Worm (Caenorhabditis elegans) whole organism, L1 larva: ENCODE data around the gene F10E7.11.

Experiments used
- aha-1 ChIP-seq: fragments of 150-350 bp; optimal IDR thresholded peaks from 2 replicates; lab custom pipeline; 2014; ENCODE audit warnings: missing biosample characterization, missing genetic modification characterization
- alr-1 ChIP-seq: fragments of 200-800 bp; sonication (Bioruptor generic); optimal IDR thresholded peaks from 2 replicates; lab custom pipeline; 2018; ENCODE audit warnings: borderline replicate concordance, mild to moderate bottlenecking, missing genetic modification characterization, missing compliant biosample characterization
- aly-2 ChIP-seq: fragments of 150-350 bp; optimal IDR thresholded peaks from 2 replicates; lab custom pipeline; 2014; ENCODE audit warnings: missing biosample characterization, missing genetic modification characterization
- ama-1 ChIP-seq: fragments of 150-350 bp; optimal IDR thresholded peaks from 2 replicates; lab custom pipeline; 2014
- ceh-63 ChIP-seq: fragments of 200-800 bp; sonication (Bioruptor generic); optimal IDR thresholded peaks from 2 replicates; lab custom pipeline; 2018; ENCODE audit warnings: mild to moderate bottlenecking, missing genetic modification characterization, missing compliant biosample characterization
- ceh-82 ChIP-seq, 3 experiments: fragments of 150-350 bp in 1 of 3; sonication (generic microtip) in 2 of 3; optimal IDR thresholded peaks; 2 replicates each; lab custom pipeline; 2014 to 2017; ENCODE audit warnings: missing biosample characterization in 3 of 3, missing genetic modification characterization in 3 of 3
- ceh-88 ChIP-seq: fragments of 200-800 bp; sonication (Bioruptor generic); IDR thresholded peaks from 2 replicates; pipeline ENCODE4 v1.3.6; 2022; ENCODE audit warnings: missing genetic modification characterization, missing compliant biosample characterization
- dpl-1 ChIP-seq, 3 experiments: fragments of 150-350 bp in 2 of 3; sonication (generic microtip) in 1 of 3; optimal IDR thresholded peaks; 2 replicates each; lab custom pipeline; 2014 to 2017; ENCODE audit warnings: missing biosample characterization in 3 of 3, missing genetic modification characterization in 3 of 3, missing genetic modification reagents in 3 of 3
- dsc-1 ChIP-seq: sonication (generic microtip); optimal IDR thresholded peaks from 2 replicates; lab custom pipeline; 2016; ENCODE audit warnings: mild to moderate bottlenecking, missing genetic modification characterization, missing compliant biosample characterization
- efl-1 ChIP-seq, 4 experiments: fragments of 150-350 bp; optimal IDR thresholded peaks in 3 of 4; peaks in 1 of 4; 1 replicate in 1 of 4; 2 replicates in 3 of 4; lab custom pipeline; 2014; ENCODE audit warnings: missing biosample characterization in 2 of 4, missing genetic modification characterization in 2 of 4, missing genetic modification reagents in 2 of 4
- efl-3 ChIP-seq: fragments of 200-800 bp; sonication (Bioruptor generic); optimal IDR thresholded peaks from 2 replicates; lab custom pipeline; 2018; ENCODE audit warnings: mild to moderate bottlenecking, missing genetic modification characterization, missing compliant biosample characterization
- elt-3 ChIP-seq, 6 experiments: fragments of 150-350 bp in 1 of 6; sonication (generic microtip); optimal IDR thresholded peaks; 2 replicates each; lab custom pipeline; 2017 to 2018; ENCODE audit warnings: missing biosample characterization in 6 of 6, missing genetic modification characterization in 6 of 6, inconsistent platforms in 1 of 6
- fkh-4 ChIP-seq: sonication (generic microtip); optimal IDR thresholded peaks from 2 replicates; lab custom pipeline; 2016; ENCODE audit warnings: missing compliant biosample characterization, missing genetic modification characterization, borderline replicate concordance
- fkh-8 ChIP-seq: sonication (generic microtip); optimal IDR thresholded peaks from 2 replicates; lab custom pipeline; 2016; ENCODE audit warnings: mild to moderate bottlenecking, missing genetic modification characterization, missing compliant biosample characterization
- grh-1 ChIP-seq: fragments of 200-800 bp; sonication (Bioruptor generic); IDR thresholded peaks from 2 replicates; pipeline ENCODE4 v1.3.6; 2022; ENCODE audit warnings: missing genetic modification reagents, missing genetic modification characterization, missing compliant biosample characterization
- hlh-17 ChIP-seq: fragments of 200-800 bp; sonication (Bioruptor generic); optimal IDR thresholded peaks from 2 replicates; lab custom pipeline; 2018; ENCODE audit warnings: missing genetic modification characterization, mild to moderate bottlenecking, missing compliant biosample characterization, moderate library complexity, borderline replicate concordance
- hpl-2 ChIP-seq: fragments of 150-350 bp; optimal IDR thresholded peaks from 2 replicates; lab custom pipeline; 2014; ENCODE audit warnings: missing biosample characterization, missing genetic modification reagents, missing genetic modification characterization
- isw-1 ChIP-seq: fragments of 200-800 bp; sonication (Bioruptor generic); IDR thresholded peaks from 2 replicates; pipeline ENCODE4 v1.3.6; 2022; ENCODE audit warnings: missing genetic modification characterization, missing compliant biosample characterization
- lin-15B ChIP-seq: fragments of 150-350 bp; sonication (generic microtip); optimal IDR thresholded peaks from 3 replicates; lab custom pipeline; 2014; ENCODE audit warnings: missing biosample characterization, missing genetic modification characterization
- lin-35 ChIP-seq, 2 experiments: fragments of 150-350 bp; optimal IDR thresholded peaks; 2 replicates each; lab custom pipeline; 2014; ENCODE audit warnings: missing biosample characterization in 2 of 2, missing genetic modification characterization in 2 of 2, missing genetic modification reagents in 2 of 2
- lir-3 ChIP-seq: sonication (generic microtip); optimal IDR thresholded peaks from 2 replicates; lab custom pipeline; 2016; ENCODE audit warnings: mild to moderate bottlenecking, missing genetic modification characterization, moderate library complexity, missing compliant biosample characterization; ENCODE audit not compliant: poor library complexity
- mef-2 ChIP-seq: fragments of 150-350 bp; optimal IDR thresholded peaks from 2 replicates; lab custom pipeline; 2014; ENCODE audit warnings: missing biosample characterization, missing genetic modification characterization
- mep-1 ChIP-seq: fragments of 150-350 bp; optimal IDR thresholded peaks from 2 replicates; lab custom pipeline; 2014; ENCODE audit warnings: missing biosample characterization, missing genetic modification characterization
- nhr-12 ChIP-seq: sonication (generic microtip); optimal IDR thresholded peaks from 2 replicates; lab custom pipeline; 2017; ENCODE audit warnings: missing biosample characterization, missing genetic modification characterization
- nhr-237 ChIP-seq: fragments of 150-350 bp; optimal IDR thresholded peaks from 2 replicates; lab custom pipeline; 2014; ENCODE audit warnings: missing biosample characterization, missing genetic modification characterization
- nhr-28 ChIP-seq: fragments of 150-350 bp; optimal IDR thresholded peaks from 2 replicates; lab custom pipeline; 2014; ENCODE audit warnings: missing biosample characterization, missing genetic modification characterization
- nhr-76 ChIP-seq: sonication (generic microtip); optimal IDR thresholded peaks from 2 replicates; lab custom pipeline; 2017; ENCODE audit warnings: missing biosample characterization, missing genetic modification characterization
- nhr-77 ChIP-seq: fragments of 150-350 bp; optimal IDR thresholded peaks from 2 replicates; lab custom pipeline; 2014; ENCODE audit warnings: missing biosample characterization, missing genetic modification characterization
- pag-3 ChIP-seq: sonication (generic microtip); optimal IDR thresholded peaks from 2 replicates; lab custom pipeline; 2017; ENCODE audit warnings: missing genetic modification characterization, mild to moderate bottlenecking, missing compliant biosample characterization, antibody characterized with exemption, borderline replicate concordance; ENCODE audit not compliant: insufficient read depth
- pax-3 ChIP-seq: fragments of 200-800 bp; sonication (Bioruptor generic); optimal IDR thresholded peaks from 2 replicates; lab custom pipeline; 2018; ENCODE audit warnings: mild to moderate bottlenecking, missing genetic modification characterization, moderate library complexity, missing compliant biosample characterization
- skn-1 ChIP-seq: fragments of 150-350 bp; optimal IDR thresholded peaks from 2 replicates; lab custom pipeline; 2014; ENCODE audit warnings: missing biosample characterization, missing genetic modification characterization
- sup-37 ChIP-seq: fragments of 200-800 bp; sonication (Bioruptor generic); optimal IDR thresholded peaks from 2 replicates; lab custom pipeline; 2018; ENCODE audit warnings: mild to moderate bottlenecking, missing genetic modification characterization, missing compliant biosample characterization
- tlp-1 ChIP-seq: fragments of 150-350 bp; optimal IDR thresholded peaks from 2 replicates; lab custom pipeline; 2014; ENCODE audit warnings: missing biosample characterization, missing genetic modification characterization
- unc-30 ChIP-seq: sonication (generic microtip); optimal IDR thresholded peaks from 2 replicates; lab custom pipeline; 2017; ENCODE audit warnings: missing biosample characterization, missing genetic modification characterization
- xbp-1 ChIP-seq: sonication (generic microtip); optimal IDR thresholded peaks from 2 replicates; lab custom pipeline; 2016; ENCODE audit warnings: missing genetic modification characterization, missing compliant biosample characterization
- zag-1 ChIP-seq: fragments of 150-350 bp; optimal IDR thresholded peaks from 2 replicates; lab custom pipeline; 2014; ENCODE audit warnings: missing biosample characterization, missing genetic modification characterization
- zip-4 ChIP-seq: fragments of 200-800 bp; sonication (Bioruptor generic); optimal IDR thresholded peaks from 2 replicates; lab custom pipeline; 2018; ENCODE audit warnings: mild to moderate bottlenecking, missing genetic modification characterization, moderate library complexity, missing compliant biosample characterization

The F10E7.11 gene

ce11 chrII:7122661-7123418 lies at the start of gene F10E7.11 (continued):
- TF ChIP-seq ama-1 (lab: Kevin White, UChicago), result no peak
- no peak for TF ChIP-seq zip-4
- TF ChIP-seq lin-35 (GFP tag; optimal IDR thresholded peaks at IDR 0.05; lab: Kevin White, UChicago), result no peak
- no peak for TF ChIP-seq unc-30 (tag; lab: Kevin White, UChicago)
- TF ChIP-seq isw-1 (GFP tag; lab: Robert Waterston, UW), result no peak
- TF ChIP-seq fkh-4 (tag; lab: Kevin White, UChicago), result no peak
- peak; percentile 11 for TF ChIP-seq lin-15B
- no peak for TF ChIP-seq ceh-88
- TF ChIP-seq aly-2 (tag; lab: Kevin White, UChicago), result no peak
- TF ChIP-seq nhr-77 (tag; lab: Kevin White, UChicago), result no peak
- TF ChIP-seq alr-1 (tag; lab: Kevin White, UChicago), result no peak
- TF ChIP-seq pax-3 (tag; lab: Kevin White, UChicago), result no peak
- TF ChIP-seq tlp-1 (tag; lab: Kevin White, UChicago), result no peak
- TF ChIP-seq nhr-12 (tag; lab: Kevin White, UChicago), result no peak
- no peak for TF ChIP-seq nhr-237 (tag; lab: Kevin White, UChicago)
- TF ChIP-seq ceh-63, result no peak
- no peak for TF ChIP-seq sup-37 (GFP tag; lab: Kevin White, UChicago)
- peak in 1 of 2 experiments; percentile 6 for TF ChIP-seq efl-1 (optimal IDR thresholded peaks at IDR 0.05; lab: Kevin White, UChicago)
- TF ChIP-seq efl-1 (GFP tag; optimal IDR thresholded peaks at IDR 0.05 in 1 of 2; lab: Kevin White, UChicago), result peak in 1 of 2 experiments; percentile 82
- no peak for TF ChIP-seq lir-3
- no peak for TF ChIP-seq mep-1 (tag; lab: Kevin White, UChicago)
- no peak for TF ChIP-seq aha-1
- peak in 1 of 3 experiments; percentile 15 for TF ChIP-seq dpl-1 (GFP tag; optimal IDR thresholded peaks at IDR 0.05; lab: Kevin White, UChicago)
- TF ChIP-seq elt-3 (tag; optimal IDR thresholded peaks at IDR 0.05; lab: Kevin White, UChicago), result no peak
- no peak for TF ChIP-seq hpl-2
- TF ChIP-seq hlh-17 (GFP tag; lab: Kevin White, UChicago), result no peak
- no peak for TF ChIP-seq zag-1
- no peak for TF ChIP-seq nhr-76 (tag; lab: Kevin White, UChicago)
- no peak for TF ChIP-seq pag-3 (tag; lab: Kevin White, UChicago)
- TF ChIP-seq efl-3 (GFP tag; lab: Kevin White, UChicago), result no peak
- TF ChIP-seq mef-2 (tag; lab: Kevin White, UChicago), result no peak
- no peak for TF ChIP-seq grh-1

- no peak for TF ChIP-seq nhr-28
- no peak for TF ChIP-seq dsc-1 (tag; lab: Kevin White, UChicago)
- no peak for TF ChIP-seq skn-1 (tag; lab: Kevin White, UChicago)
- no peak for TF ChIP-seq efl-3 (GFP tag; lab: Kevin White, UChicago)
- no peak for TF ChIP-seq xbp-1 (tag; lab: Kevin White, UChicago)
- TF ChIP-seq ceh-82 (tag; optimal IDR thresholded peaks at IDR 0.05; lab: Kevin White, UChicago), result no peak
- TF ChIP-seq fkh-8, result no peak
- no peak for TF ChIP-seq hlh-17 (GFP tag; lab: Kevin White, UChicago)
Observed at ce11 chrII:7171305-7171998, 48.8 kb upstream of the F10E7.11 start, which contains the start of gene dyf-13. TSS of gene dyf-13 (minus strand) at chrII:7171355.
